Worm (Caenorhabditis elegans) whole organism, L2 larva: ENCODE results near the gene srx-46.

Source experiments
- C34F6.9 ChIP-seq: fragments of 150-350 bp; optimal IDR thresholded peaks from 2 replicates; lab custom pipeline; 2014; ENCODE audit warnings: missing biosample characterization, missing genetic modification characterization
- F13H6.1 ChIP-seq: sonication (generic microtip); optimal IDR thresholded peaks from 2 replicates; lab custom pipeline; 2016; ENCODE audit warnings: missing genetic modification characterization, missing compliant biosample characterization
- R02D3.7 ChIP-seq: fragments of 150-350 bp; optimal IDR thresholded peaks from 2 replicates; lab custom pipeline; 2014; ENCODE audit warnings: missing biosample characterization, missing genetic modification characterization
- ZK546.5 ChIP-seq: sonication (generic microtip); optimal IDR thresholded peaks from 2 replicates; lab custom pipeline; 2017; ENCODE audit warnings: missing biosample characterization, missing genetic modification characterization
- alr-1 ChIP-seq: fragments of 150-350 bp; optimal IDR thresholded peaks from 2 replicates; lab custom pipeline; 2014; ENCODE audit warnings: missing biosample characterization, missing genetic modification characterization
- aly-2 ChIP-seq: fragments of 150-350 bp; optimal IDR thresholded peaks from 2 replicates; lab custom pipeline; 2014; ENCODE audit warnings: missing biosample characterization, missing genetic modification characterization
- ama-1 ChIP-seq: fragments of 150-350 bp; optimal IDR thresholded peaks from 2 replicates; lab custom pipeline; 2018; ENCODE audit warnings: inconsistent platforms
- blmp-1 ChIP-seq: sonication (generic microtip); optimal IDR thresholded peaks from 2 replicates; lab custom pipeline; 2017; ENCODE audit warnings: missing genetic modification characterization, mild to moderate bottlenecking, missing compliant biosample characterization, antibody characterized with exemption, moderate library complexity; ENCODE audit not compliant: insufficient read depth
- ceh-16 ChIP-seq: fragments of 150-350 bp; optimal IDR thresholded peaks from 2 replicates; lab custom pipeline; 2014; ENCODE audit warnings: missing biosample characterization, missing genetic modification characterization
- ceh-82 ChIP-seq: fragments of 150-350 bp; optimal IDR thresholded peaks from 2 replicates; lab custom pipeline; 2014; ENCODE audit warnings: missing biosample characterization, missing genetic modification characterization
- crh-2 ChIP-seq: sonication (generic microtip); optimal IDR thresholded peaks from 2 replicates; lab custom pipeline; 2017; ENCODE audit warnings: missing biosample characterization, missing genetic modification characterization
- dmd-4 ChIP-seq: sonication (generic microtip); optimal IDR thresholded peaks from 2 replicates; lab custom pipeline; 2017; ENCODE audit warnings: missing biosample characterization, missing genetic modification characterization
- egl-27 ChIP-seq: sonication (generic microtip); optimal IDR thresholded peaks from 3 replicates; lab custom pipeline; 2017; ENCODE audit warnings: missing biosample characterization, missing genetic modification reagents, missing genetic modification characterization
- elt-1 ChIP-seq: fragments of 150-350 bp; optimal IDR thresholded peaks from 2 replicates; lab custom pipeline; 2014; ENCODE audit warnings: missing biosample characterization, missing genetic modification characterization
- elt-3 ChIP-seq: sonication (generic microtip); optimal IDR thresholded peaks from 2 replicates; lab custom pipeline; 2017; ENCODE audit warnings: missing biosample characterization, missing genetic modification characterization
- fos-1 ChIP-seq: fragments of 150-350 bp; optimal IDR thresholded peaks from 2 replicates; lab custom pipeline; 2014; ENCODE audit warnings: missing biosample characterization, missing genetic modification characterization
- gmeb-1 ChIP-seq: fragments of 150-350 bp; optimal IDR thresholded peaks from 2 replicates; lab custom pipeline; 2014; ENCODE audit warnings: missing biosample characterization, missing genetic modification characterization
- lin-11 ChIP-seq: fragments of 150-350 bp; sonication (generic microtip); optimal IDR thresholded peaks from 2 replicates; lab custom pipeline; 2014; ENCODE audit warnings: missing biosample characterization, missing genetic modification characterization, inconsistent platforms, mixed read lengths
- lin-13 ChIP-seq: fragments of 150-350 bp; optimal IDR thresholded peaks from 2 replicates; lab custom pipeline; 2014; ENCODE audit warnings: missing biosample characterization, missing genetic modification reagents, missing genetic modification characterization
- lin-39 ChIP-seq: fragments of 150-350 bp; optimal IDR thresholded peaks from 2 replicates; lab custom pipeline; 2014; ENCODE audit warnings: missing biosample characterization, missing genetic modification reagents, missing genetic modification characterization
- lsy-2 ChIP-seq, 2 experiments: fragments of 150-350 bp in 1 of 2; sonication (generic microtip) in 1 of 2; optimal IDR thresholded peaks; 2 replicates each; lab custom pipeline; 2014 to 2017; ENCODE audit warnings: missing biosample characterization in 2 of 2, missing genetic modification characterization in 2 of 2
- mab-5 ChIP-seq: fragments of 150-350 bp; optimal IDR thresholded peaks from 2 replicates; lab custom pipeline; 2014; ENCODE audit warnings: missing biosample characterization, missing genetic modification characterization
- mbf-1 ChIP-seq: sonication (generic microtip); optimal IDR thresholded peaks from 2 replicates; lab custom pipeline; 2017; ENCODE audit warnings: missing biosample characterization, missing genetic modification characterization
- mdl-1 ChIP-seq, 2 experiments: fragments of 150-350 bp in 1 of 2; sonication (generic microtip) in 1 of 2; optimal IDR thresholded peaks; 2 replicates each; lab custom pipeline; 2017; ENCODE audit warnings: missing biosample characterization in 2 of 2, missing genetic modification characterization in 2 of 2
- nhr-10 ChIP-seq: sonication (generic microtip); optimal IDR thresholded peaks from 2 replicates; lab custom pipeline; 2017; ENCODE audit warnings: missing biosample characterization, missing genetic modification characterization
- nhr-129 ChIP-seq: fragments of 150-350 bp; optimal IDR thresholded peaks from 2 replicates; lab custom pipeline; 2014; ENCODE audit warnings: missing biosample characterization, missing genetic modification characterization
- nhr-21 ChIP-seq: fragments of 150-350 bp; optimal IDR thresholded peaks from 2 replicates; lab custom pipeline; 2014; ENCODE audit warnings: missing biosample characterization, missing genetic modification characterization
- nhr-237 ChIP-seq: fragments of 150-350 bp; optimal IDR thresholded peaks from 2 replicates; lab custom pipeline; 2014; ENCODE audit warnings: missing biosample characterization, missing genetic modification characterization
- nhr-25 ChIP-seq: fragments of 150-350 bp; sonication (generic microtip); optimal IDR thresholded peaks from 3 replicates; lab custom pipeline; 2014; ENCODE audit warnings: missing biosample characterization, missing genetic modification characterization
- nhr-6 ChIP-seq: fragments of 150-350 bp; optimal IDR thresholded peaks from 2 replicates; lab custom pipeline; 2014; ENCODE audit warnings: missing biosample characterization, missing genetic modification characterization
- nhr-77 ChIP-seq: fragments of 150-350 bp; optimal IDR thresholded peaks from 2 replicates; lab custom pipeline; 2014; ENCODE audit warnings: missing biosample characterization, missing genetic modification characterization
- peb-1 ChIP-seq: fragments of 150-350 bp; optimal IDR thresholded peaks from 2 replicates; lab custom pipeline; 2014; ENCODE audit warnings: missing biosample characterization, missing genetic modification characterization
- sem-4 ChIP-seq: fragments of 150-350 bp; optimal IDR thresholded peaks from 2 replicates; lab custom pipeline; 2014; ENCODE audit warnings: missing biosample characterization, missing genetic modification reagents, missing genetic modification characterization
- skn-1 ChIP-seq: sonication (generic microtip); optimal IDR thresholded peaks from 2 replicates; lab custom pipeline; 2017; ENCODE audit warnings: missing biosample characterization, missing genetic modification characterization
- sma-3 ChIP-seq: sonication (generic microtip); optimal IDR thresholded peaks from 2 replicates; lab custom pipeline; 2016; ENCODE audit warnings: missing genetic modification reagents, missing genetic modification characterization, missing compliant biosample characterization
- sma-9 ChIP-seq, 2 experiments: fragments of 150-350 bp in 1 of 2; sonication (generic microtip) in 1 of 2; optimal IDR thresholded peaks; 2 replicates each; lab custom pipeline; 2014 to 2016; ENCODE audit warnings: missing genetic modification characterization in 2 of 2, mild to moderate bottlenecking in 1 of 2, missing biosample characterization in 1 of 2, missing compliant biosample characterization in 1 of 2, missing genetic modification reagents in 1 of 2, moderate library complexity in 1 of 2
- snpc-4 ChIP-seq: fragments of 150-350 bp; optimal IDR thresholded peaks from 2 replicates; lab custom pipeline; 2014; ENCODE audit warnings: missing biosample characterization, missing genetic modification characterization
- unc-39 ChIP-seq: fragments of 150-350 bp; optimal IDR thresholded peaks from 2 replicates; lab custom pipeline; 2014; ENCODE audit warnings: missing biosample characterization, missing genetic modification characterization
- unc-55 ChIP-seq: fragments of 150-350 bp; sonication (generic microtip); optimal IDR thresholded peaks from 3 replicates; lab custom pipeline; 2014; ENCODE audit warnings: missing biosample characterization, missing genetic modification reagents, missing genetic modification characterization
- zag-1 ChIP-seq: fragments of 150-350 bp; optimal IDR thresholded peaks from 2 replicates; lab custom pipeline; 2014; ENCODE audit warnings: missing biosample characterization, missing genetic modification characterization
- ztf-1 ChIP-seq: fragments of 200-800 bp; sonication (Bioruptor generic); conservative IDR thresholded peaks from 2 replicates; pipeline ENCODE4 v1.3.6; 2022; ENCODE audit warnings: missing genetic modification characterization, missing compliant biosample characterization
- ztf-4 ChIP-seq: fragments of 150-350 bp; optimal IDR thresholded peaks from 2 replicates; lab custom pipeline; 2014; ENCODE audit warnings: missing biosample characterization, missing genetic modification characterization

The srx-46 gene

DNA sequence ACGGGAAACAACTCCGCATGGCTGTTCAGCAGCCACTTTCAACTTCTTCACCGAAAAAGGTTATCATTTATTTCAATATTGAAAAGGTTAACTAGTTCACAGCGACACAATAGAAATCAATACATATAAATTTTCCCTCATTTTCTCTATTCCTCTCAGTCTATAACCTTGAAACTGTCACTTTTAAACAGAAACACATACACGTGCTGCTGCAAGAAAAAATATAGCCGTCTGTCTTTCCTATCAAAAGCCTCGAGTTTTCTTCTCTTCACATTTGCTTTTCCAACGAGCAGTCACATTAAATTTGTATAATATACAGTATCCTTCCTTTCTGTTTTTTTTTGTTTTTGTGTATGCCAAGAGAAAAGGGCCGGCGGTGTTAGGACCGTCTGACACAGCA lies 28.9 kb upstream of the srx-46 start:
- TF ChIP-seq nhr-129 (tag; lab: Kevin White, UChicago) = no peak
- no peak for TF ChIP-seq dmd-4 (tag; lab: Kevin White, UChicago)
- TF ChIP-seq C34F6.9 (tag; lab: Kevin White, UChicago) = peak; percentile 1
- peak; percentile 76 for TF ChIP-seq blmp-1 (tag; lab: Kevin White, UChicago)
- peak; percentile 58 for TF ChIP-seq nhr-25 (tag; lab: Kevin White, UChicago)
- TF ChIP-seq elt-3 = no peak

DNA sequence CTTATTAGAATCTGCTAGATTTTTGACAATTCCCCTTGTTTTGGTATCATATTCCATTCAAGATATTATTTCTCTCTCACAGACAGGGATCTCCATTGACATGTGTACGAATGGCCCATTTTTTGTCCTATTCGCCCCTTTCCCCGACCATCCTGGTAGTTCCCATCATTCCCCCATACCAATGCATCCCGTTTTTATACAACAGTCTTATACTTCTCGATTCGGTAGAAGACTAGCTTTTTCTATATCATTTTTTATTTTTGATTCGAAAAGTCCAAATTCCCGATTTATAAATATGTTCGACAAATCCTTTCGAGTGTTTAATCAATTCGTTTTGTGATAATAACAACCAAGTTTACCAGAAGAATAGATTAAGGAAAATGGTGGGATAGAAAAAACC lies 26.1 kb upstream of the srx-46 start:
- TF ChIP-seq ama-1 (lab: Kevin White, UChicago) (peak; percentile 45), nhr-237 (tag; lab: Kevin White, UChicago) (no peak), nhr-21 (no peak), sem-4 (no peak), ceh-16 (tag; lab: Kevin White, UChicago) (no peak), ztf-4 (no peak)
- TF ChIP-seq, all 48 proteins: peak for 1

DNA sequence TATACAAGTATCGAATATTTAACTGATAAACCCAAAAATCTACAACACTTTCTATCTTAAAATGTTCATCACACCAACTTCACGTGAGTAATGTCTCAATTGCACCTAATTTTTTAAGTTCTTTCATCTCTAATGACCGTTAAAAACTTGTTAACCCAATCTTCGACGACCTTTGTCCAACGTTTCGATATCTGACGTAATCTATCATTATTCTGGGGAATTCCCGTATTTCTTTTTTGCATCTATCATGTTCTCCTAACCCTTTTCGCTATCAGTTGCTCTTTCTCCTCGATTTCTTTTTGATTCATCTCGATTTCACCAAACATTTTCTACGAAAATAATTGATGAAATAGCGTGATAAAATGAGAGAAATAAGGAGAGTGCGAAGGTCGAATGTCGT lies 25.4 kb upstream of the srx-46 start:
- no peak for TF ChIP-seq skn-1
- no peak for TF ChIP-seq ztf-1 (GFP tag; lab: Robert Waterston, UW)
- no peak for TF ChIP-seq R02D3.7
- no peak for TF ChIP-seq nhr-6 (tag; lab: Kevin White, UChicago)
- TF ChIP-seq dmd-4 (tag; lab: Kevin White, UChicago) = no peak
- TF ChIP-seq ceh-82 (tag; lab: Kevin White, UChicago) = no peak
- peak in 1 of 2 experiments; percentile 27 for TF ChIP-seq lsy-2 (tag; optimal IDR thresholded peaks at IDR 0.05; lab: Kevin White, UChicago)
- TF ChIP-seq unc-55 (GFP tag; lab: Kevin White, UChicago) = no peak
- TF ChIP-seq nhr-10 (tag; lab: Kevin White, UChicago) = no peak
- TF ChIP-seq egl-27 (tag; lab: Kevin White, UChicago) = peak; percentile 45
- no peak for TF ChIP-seq ama-1 (lab: Kevin White, UChicago)
- TF ChIP-seq elt-1 (tag; lab: Kevin White, UChicago) = no peak
- TF ChIP-seq lin-11 (tag; lab: Kevin White, UChicago) = no peak
- TF ChIP-seq nhr-77 (tag; lab: Kevin White, UChicago) = no peak
- no peak for TF ChIP-seq C34F6.9 (tag; lab: Kevin White, UChicago)
- TF ChIP-seq ztf-4 = no peak
- TF ChIP-seq nhr-21 = peak; percentile 63
- no peak for TF ChIP-seq ZK546.5 (tag; lab: Kevin White, UChicago)
- peak; percentile 68 for TF ChIP-seq sma-9 (GFP tag; optimal IDR thresholded peaks at IDR 0.05; lab: Kevin White, UChicago)
- TF ChIP-seq sma-9 (tag; optimal IDR thresholded peaks at IDR 0.05; lab: Kevin White, UChicago) = no peak
- no peak for TF ChIP-seq ceh-16 (tag; lab: Kevin White, UChicago)
- peak; percentile 59 for TF ChIP-seq fos-1 (tag; lab: Kevin White, UChicago)
- peak; percentile 19 for TF ChIP-seq gmeb-1
- no peak for TF ChIP-seq crh-2
- peak; percentile 54 for TF ChIP-seq nhr-25 (tag; lab: Kevin White, UChicago)
- no peak for TF ChIP-seq lin-39 (tag; lab: Kevin White, UChicago)
- TF ChIP-seq mdl-1 (tag; optimal IDR thresholded peaks at IDR 0.05; lab: Kevin White, UChicago) = no peak
- TF ChIP-seq snpc-4 = no peak
- no peak for TF ChIP-seq unc-39 (tag; lab: Kevin White, UChicago)
- TF ChIP-seq aly-2 (tag; lab: Kevin White, UChicago) = no peak
- no peak for TF ChIP-seq sem-4
- no peak for TF ChIP-seq F13H6.1
- no peak for TF ChIP-seq alr-1 (tag; lab: Kevin White, UChicago)
- peak; percentile 8 for TF ChIP-seq sma-3 (GFP tag; lab: Kevin White, UChicago)
- TF ChIP-seq nhr-237 (tag; lab: Kevin White, UChicago) = no peak
- no peak for TF ChIP-seq mbf-1 (tag; lab: Kevin White, UChicago)
- TF ChIP-seq elt-3 = no peak
- TF ChIP-seq mab-5 = no peak
- TF ChIP-seq lin-13 (GFP tag; lab: Kevin White, UChicago) = no peak
- no peak for TF ChIP-seq peb-1 (tag; lab: Kevin White, UChicago)
- TF ChIP-seq blmp-1 (tag; lab: Kevin White, UChicago) = peak; percentile 48
- TF ChIP-seq zag-1 (tag; lab: Kevin White, UChicago) = no peak
